Worm (Caenorhabditis elegans): ENCODE results near the gene C18D11.7.

ce11 chrIII:11849590-11849989 lies 43.0 kb upstream of the C18D11.7 start:
- TF ChIP-seq ref-1 (GFP tag; conservative IDR thresholded peaks at IDR 0.05) (no peak), tab-1 (GFP tag; IDR thresholded peaks at IDR 0.05) (no peak), T22C8.4 (GFP tag; IDR thresholded peaks at IDR 0.05) (no peak), cog-1 (tag; optimal IDR thresholded peaks at IDR 0.05) (no peak)
